Worm (Caenorhabditis elegans) whole organism, late embryonic: ENCODE measurements around the gene pdi-1.

ENCODE experiments used
- K02D7.2 ChIP-seq: sonication (generic microtip); optimal IDR thresholded peaks from 2 replicates; lab custom pipeline; 2017; ENCODE audit warnings: mild to moderate bottlenecking, missing genetic modification characterization, missing compliant biosample characterization
- che-1 ChIP-seq: sonication (generic microtip); optimal IDR thresholded peaks from 2 replicates; lab custom pipeline; 2016; ENCODE audit warnings: mild to moderate bottlenecking, missing genetic modification characterization, missing compliant biosample characterization

- TF ChIP-seq K02D7.2 (tag; lab: Kevin White, UChicago): no peak
- TF ChIP-seq che-1 (tag; lab: Kevin White, UChicago): no peak
Observed at ce11 chrIII:3670336-3670735, 30.9 kb downstream of the pdi-1 start, which contains the start of gene C46F11.6.
